Worm (Caenorhabditis elegans): Measurements from ENCODE around the gene T21D12.7.

T21D12.7 gene

ce11 chrIV:295734-296201 lies 4.5 kb upstream of the T21D12.7 start (continued):
- TF ChIP-seq T26A8.4 (GFP tag; IDR thresholded peaks at IDR 0.05) (0 out of 2 replicates have a peak, but pooled peaks have one; percentile 31), ceh-20 (GFP tag; IDR thresholded peaks at IDR 0.05) (0 out of 2 replicates have a peak, but pooled peaks have one; percentile 33)

ce11 chrIV:294737-295136 lies 3.5 kb upstream of the T21D12.7 start:
- TF ChIP-seq zfp-3 (GFP tag; conservative IDR thresholded peaks at IDR 0.05) = no peak
- no peak for TF ChIP-seq unc-130 (GFP tag; optimal IDR thresholded peaks at IDR 0.05)
- no peak for TF ChIP-seq mdt-29 (GFP tag; IDR thresholded peaks at IDR 0.05)
- TF ChIP-seq nhr-10 (tag; optimal IDR thresholded peaks at IDR 0.05) = no peak
- no peak for TF ChIP-seq ZK546.5 (tag; optimal IDR thresholded peaks at IDR 0.05)
- no peak for TF ChIP-seq fos-1 (tag; optimal IDR thresholded peaks at IDR 0.05)
- TF ChIP-seq lin-29 (GFP tag; IDR thresholded peaks at IDR 0.05) = no peak
- no peak for TF ChIP-seq snpc-4 (tag; optimal IDR thresholded peaks at IDR 0.05)
- no peak for TF ChIP-seq lim-7 (GFP tag; IDR thresholded peaks at IDR 0.05)
- TF ChIP-seq Y75B8A.6 (GFP tag; IDR thresholded peaks at IDR 0.05) = no peak
- TF ChIP-seq F26F4.8 (GFP tag; conservative IDR thresholded peaks at IDR 0.05) = no peak
- TF ChIP-seq hlh-30 (tag; optimal IDR thresholded peaks at IDR 0.05; ENCODE audit: insufficient read depth) = peak; percentile 35
- no peak for TF ChIP-seq daf-19 (GFP tag; conservative IDR thresholded peaks at IDR 0.05)
- TF ChIP-seq arid-1 (GFP tag; conservative IDR thresholded peaks at IDR 0.05) = no peak
- TF ChIP-seq nhr-237 (tag; optimal IDR thresholded peaks at IDR 0.05) = no peak
- TF ChIP-seq Y5F2A.4 (GFP tag; optimal IDR thresholded peaks at IDR 0.05) = no peak
- TF ChIP-seq zip-11 (GFP tag; IDR thresholded peaks at IDR 0.05) = no peak
- TF ChIP-seq ceh-44 (GFP tag; IDR thresholded peaks at IDR 0.05) = no peak
- TF ChIP-seq dpl-1 (GFP tag; optimal IDR thresholded peaks at IDR 0.05) = no peak
- peak; percentile 25 for TF ChIP-seq duxl-1 (tag; optimal IDR thresholded peaks at IDR 0.05; ENCODE audit: poor library complexity)
- TF ChIP-seq unc-39 (tag; optimal IDR thresholded peaks at IDR 0.05) = no peak
- no peak for TF ChIP-seq daf-8 (GFP tag; IDR thresholded peaks at IDR 0.05)
- TF ChIP-seq zag-1 (tag; optimal IDR thresholded peaks at IDR 0.05) = no peak
- no peak for TF ChIP-seq madf-9 (GFP tag; conservative IDR thresholded peaks at IDR 0.05)
- no peak for TF ChIP-seq jun-1 (tag; optimal IDR thresholded peaks at IDR 0.05)
- no peak for TF ChIP-seq Y105C5A.15 (GFP tag; IDR thresholded peaks at IDR 0.05)
- TF ChIP-seq F37D6.2 (tag; optimal IDR thresholded peaks at IDR 0.05) = no peak
- TF ChIP-seq dmd-6 (GFP tag; IDR thresholded peaks at IDR 0.05) = peak; percentile 14; the same call in 1 of the 2 replicates
- no peak for TF ChIP-seq nhr-41 (GFP tag; IDR thresholded peaks at IDR 0.05)
- no peak for TF ChIP-seq D1046.2 (GFP tag; IDR thresholded peaks at IDR 0.05)
- no peak for TF ChIP-seq lsy-2 (tag; optimal IDR thresholded peaks at IDR 0.05)
- TF ChIP-seq hlh-11 (tag; optimal IDR thresholded peaks at IDR 0.05) = peak; percentile 30
- TF ChIP-seq nhr-25 (tag; optimal IDR thresholded peaks at IDR 0.05; ENCODE audit: borderline replicate concordance, insufficient read depth) = no peak
- no peak for TF ChIP-seq mep-1 (tag; optimal IDR thresholded peaks at IDR 0.05)
- TF ChIP-seq unc-62 (GFP tag; optimal IDR thresholded peaks at IDR 0.05 in 1 of 2) = no peak
- no peak for TF ChIP-seq unc-62 (tag; optimal IDR thresholded peaks at IDR 0.05)
- TF ChIP-seq php-3 (GFP tag; IDR thresholded peaks at IDR 0.05) = 0 out of 2 replicates have a peak, but pooled peaks have one; percentile 12
- no peak for TF ChIP-seq lin-38 (GFP tag; IDR thresholded peaks at IDR 0.05)
- peak; percentile 28; the same call in 1 of the 2 replicates for TF ChIP-seq T26A8.4 (GFP tag; IDR thresholded peaks at IDR 0.05)
- TF ChIP-seq egl-43 (GFP tag; IDR thresholded peaks at IDR 0.05) = no peak
- no peak for TF ChIP-seq F44E2.7 (GFP tag; IDR thresholded peaks at IDR 0.05)
- no peak for TF ChIP-seq spr-1 (tag; optimal IDR thresholded peaks at IDR 0.05)
- no peak for TF ChIP-seq ztf-11 (tag; optimal IDR thresholded peaks at IDR 0.05)
- 0 out of 2 replicates have a peak, but pooled peaks have one; percentile 14 for TF ChIP-seq hmg-1.1 (GFP tag; IDR thresholded peaks at IDR 0.05)
- no peak for TF ChIP-seq ctbp-1 (GFP tag; IDR thresholded peaks at IDR 0.05)
- TF ChIP-seq dmd-8 (GFP tag; IDR thresholded peaks at IDR 0.05) = 0 out of 2 replicates have a peak, but pooled peaks have one; percentile 31
- TF ChIP-seq F49E8.2 (tag; optimal IDR thresholded peaks at IDR 0.05; ENCODE audit: borderline replicate concordance) = no peak
- 0 out of 2 replicates have a peak, but pooled peaks have one; percentile 6 for TF ChIP-seq tra-1 (GFP tag; IDR thresholded peaks at IDR 0.05)

Data from whole organism, L4 larva.